Worm (Caenorhabditis elegans): ENCODE data around the gene C25E10.4.

ce11 chrV:9065001-9065400, 31.6 kb downstream of the C25E10.4 start:
- TF ChIP-seq klf-2 (GFP tag; conservative IDR thresholded peaks at IDR 0.05) (no peak), cog-1 (tag; optimal IDR thresholded peaks at IDR 0.05) (no peak), flt-1 (GFP tag; IDR thresholded peaks at IDR 0.05) (no peak)

Data from whole organism, midembryonic.